Worm (Caenorhabditis elegans): ENCODE data around the gene C04G6.11.

DNA sequence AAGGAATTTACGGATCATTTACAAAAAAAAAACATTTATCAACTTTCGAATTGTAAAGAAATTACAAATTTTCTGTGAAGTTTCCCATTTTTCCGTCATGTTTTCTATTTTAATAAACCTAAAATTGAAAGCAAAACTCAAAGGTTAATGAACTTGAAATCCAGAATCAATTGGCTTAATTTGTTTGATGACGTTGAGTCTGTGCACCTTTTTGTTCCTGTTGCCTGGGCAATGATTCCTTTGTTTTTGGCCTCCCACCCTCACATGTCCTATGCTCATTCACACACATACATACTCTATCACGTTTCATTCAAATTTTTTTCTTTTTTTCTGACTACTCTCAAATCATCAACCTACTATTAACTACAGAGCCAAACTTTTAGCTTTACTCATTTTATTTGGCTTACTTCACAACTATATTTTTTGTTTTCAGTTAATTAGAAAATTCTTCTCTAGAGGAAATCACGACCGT, 32.7 kb upstream of the C04G6.11 start, which contains the start of gene F58A6.2:
- TF ChIP-seq tab-1 (GFP tag; IDR thresholded peaks at IDR 0.05) = no peak
- no peak for TF ChIP-seq med-1 (GFP tag; optimal IDR thresholded peaks at IDR 0.05; ENCODE audit: insufficient read depth)
- no peak for TF ChIP-seq T22C8.4 (GFP tag; IDR thresholded peaks at IDR 0.05)
- no peak for TF ChIP-seq ztf-23 (GFP tag; IDR thresholded peaks at IDR 0.05)
- TF ChIP-seq flt-1 (GFP tag; IDR thresholded peaks at IDR 0.05) = no peak
- no peak for TF ChIP-seq klf-2 (GFP tag; conservative IDR thresholded peaks at IDR 0.05)
- TF ChIP-seq ref-1 (GFP tag; conservative IDR thresholded peaks at IDR 0.05) = no peak
